Fruit fly (Drosophila melanogaster): Measurements from ENCODE around the gene Cyt-c-d.

The Cyt-c-d gene

dm6 chr2L:16679817-16680683, 35.6 kb upstream of the Cyt-c-d start, which contains the start of the genes grp and squ (continued):
- TF ChIP-seq CG11762 (GFP tag; optimal IDR thresholded peaks at IDR 0.05; ENCODE audit: insufficient read depth) (no peak), topi (GFP tag; optimal IDR thresholded peaks at IDR 0.05) (no peak), CG4318 (GFP tag; optimal IDR thresholded peaks at IDR 0.05) (no peak), Ets21C (GFP tag; optimal IDR thresholded peaks at IDR 0.05) (no peak), CG11294 (GFP tag; IDR thresholded peaks at IDR 0.05) (no peak), eg (GFP tag; IDR thresholded peaks at IDR 0.05) (no peak), CG8319 (GFP tag; optimal IDR thresholded peaks at IDR 0.05) (no peak), CG6792 (GFP tag; optimal IDR thresholded peaks at IDR 0.05) (no peak), CG7368 (GFP tag; optimal IDR thresholded peaks at IDR 0.05) (no peak), CG10631 (GFP tag; optimal IDR thresholded peaks at IDR 0.05) (no peak), CG6163 (GFP tag; IDR thresholded peaks at IDR 0.05) (no peak), CG15336 (GFP tag; IDR thresholded peaks at IDR 0.05) (no peak), fd85E (GFP tag; optimal IDR thresholded peaks at IDR 0.05) (no peak), ss (GFP tag; optimal IDR thresholded peaks at IDR 0.05) (peak; percentile 41 to 58), CG6854 (GFP tag; optimal IDR thresholded peaks at IDR 0.05) (peak; percentile 63), fkh (GFP tag; optimal IDR thresholded peaks at IDR 0.05) (peak; percentile 84), esn (GFP tag; optimal IDR thresholded peaks at IDR 0.05) (peak; percentile 32), fd59A (GFP tag; optimal IDR thresholded peaks at IDR 0.05) (no peak), net (GFP tag; optimal IDR thresholded peaks at IDR 0.05) (no peak), CG31627 (GFP tag; optimal IDR thresholded peaks at IDR 0.05) (no peak), Lpt (GFP tag; optimal IDR thresholded peaks at IDR 0.05) (no peak), Eip93F (GFP tag; optimal IDR thresholded peaks at IDR 0.05) (no peak), CG6276 (GFP tag; optimal IDR thresholded peaks at IDR 0.05) (no peak), Smox (GFP tag; optimal IDR thresholded peaks at IDR 0.05) (no peak), Hr39 (GFP tag; optimal IDR thresholded peaks at IDR 0.05) (no peak), CG3032 (tag; optimal IDR thresholded peaks at IDR 0.05) (no peak), svp (GFP tag) (no peak)

DNA sequence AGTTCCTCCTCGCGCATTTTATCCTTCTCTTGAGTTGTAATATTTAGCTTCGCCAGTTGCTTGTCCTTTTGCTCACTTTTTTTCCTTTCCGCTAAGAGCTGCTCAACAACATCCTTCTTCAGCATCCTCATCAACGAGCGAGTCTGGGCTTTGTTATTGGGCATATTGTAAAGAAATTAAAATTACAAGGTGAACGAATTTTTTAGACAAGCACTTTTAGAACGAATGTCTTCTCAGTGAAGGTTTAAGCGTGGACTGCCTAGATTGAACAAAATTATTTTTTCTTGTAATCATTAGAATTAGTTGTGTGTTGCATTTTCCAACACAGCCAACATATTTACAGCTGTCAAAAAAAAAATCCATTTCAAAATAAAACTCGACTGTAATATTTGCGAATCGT, 33.5 kb upstream of the Cyt-c-d start, which contains the start of gene CG33552:
Gene CG33552, plus strand, starts transcription at position 301 of the 400 bp plus-strand sequence.
- TF ChIP-seq CG6792 (GFP tag; optimal IDR thresholded peaks at IDR 0.05): no peak
- no peak for TF ChIP-seq CG31627 (GFP tag; optimal IDR thresholded peaks at IDR 0.05)
- no peak for TF ChIP-seq CG11294 (GFP tag; IDR thresholded peaks at IDR 0.05)
- no peak for TF ChIP-seq svp (GFP tag)
- no peak for TF ChIP-seq dac (GFP tag; optimal IDR thresholded peaks at IDR 0.05)
- TF ChIP-seq Sox15 (GFP tag; optimal IDR thresholded peaks at IDR 0.05): no peak
- no peak for TF ChIP-seq topi (GFP tag; optimal IDR thresholded peaks at IDR 0.05)
- no peak for TF ChIP-seq CG32006 (GFP tag; optimal IDR thresholded peaks at IDR 0.05)

DNA sequence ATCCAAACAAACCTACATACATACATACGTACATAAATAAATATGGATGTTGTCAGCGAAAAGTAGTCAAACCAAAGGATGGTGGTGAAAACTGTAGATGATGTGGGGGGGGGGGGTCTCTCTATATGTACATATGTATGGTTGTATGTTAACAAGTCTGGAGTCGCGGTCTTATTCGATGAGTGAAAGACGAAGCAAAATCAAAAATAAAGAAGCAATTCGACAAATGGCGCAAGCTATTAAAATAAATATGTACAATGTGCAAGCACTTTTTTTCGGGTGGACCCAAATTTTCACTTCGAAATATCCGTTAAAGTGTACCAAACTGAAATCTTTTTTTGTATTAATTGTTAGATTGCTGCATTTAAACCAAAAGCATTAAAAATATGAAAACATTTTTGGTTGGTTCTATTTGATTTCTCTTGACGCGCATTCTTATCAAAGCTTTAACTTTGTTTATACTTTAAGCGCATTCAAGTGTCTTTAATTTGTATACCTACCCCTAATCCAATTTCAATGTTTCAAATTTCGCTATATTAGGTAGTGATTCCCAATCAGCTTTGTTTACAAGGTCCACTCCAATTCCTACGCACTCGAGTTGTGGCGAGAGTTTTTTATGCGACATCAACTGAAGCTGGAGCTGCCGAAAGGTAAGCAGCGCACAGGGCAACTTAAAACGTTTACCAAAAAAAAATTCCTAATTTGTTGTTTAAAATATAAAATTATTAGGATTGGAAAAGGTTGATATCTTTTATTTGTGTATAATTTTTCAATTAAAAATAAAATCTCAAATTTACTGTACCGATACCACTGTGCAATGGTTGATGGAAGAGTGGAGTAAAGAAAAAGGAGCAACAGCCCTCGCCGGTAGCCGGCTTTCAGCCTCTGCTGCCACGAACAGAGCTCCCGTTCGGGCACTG, 31.5 kb upstream of the Cyt-c-d start, which contains the start of gene CG31807:
Gene CG31807, minus strand, starts transcription at position 51 of the 920 bp plus-strand sequence.
- TF ChIP-seq CG6792 (GFP tag; optimal IDR thresholded peaks at IDR 0.05) (peak; percentile 93), spab (GFP tag; optimal IDR thresholded peaks at IDR 0.05) (peak; percentile 94), CG8319 (GFP tag; optimal IDR thresholded peaks at IDR 0.05) (peak; percentile 87), dac (GFP tag; optimal IDR thresholded peaks at IDR 0.05) (peak; percentile 92), Hr38 (GFP tag; optimal IDR thresholded peaks at IDR 0.05) (peak; percentile 9), achi (GFP tag; optimal IDR thresholded peaks at IDR 0.05) (peak; percentile 96), CG16779 (tag; optimal IDR thresholded peaks at IDR 0.05) (peak; percentile 95), svp (GFP tag) (peak; percentile 94), Met (GFP tag; optimal IDR thresholded peaks at IDR 0.05) (peak; percentile 92), Smox (GFP tag; optimal IDR thresholded peaks at IDR 0.05) (peak; percentile 90), CG15336 (GFP tag; IDR thresholded peaks at IDR 0.05) (peak; percentile 97), CG34406 (GFP tag; optimal IDR thresholded peaks at IDR 0.05) (peak; percentile 96), CG3032 (tag; optimal IDR thresholded peaks at IDR 0.05) (peak; percentile 97), dsx (GFP tag; optimal IDR thresholded peaks at IDR 0.05; ENCODE audit: poor library complexity, severe bottlenecking) (peak; percentile 97), eg (GFP tag; IDR thresholded peaks at IDR 0.05) (peak; percentile 68), CG6854 (GFP tag; optimal IDR thresholded peaks at IDR 0.05) (peak; percentile 63), CG3919 (GFP tag; optimal IDR thresholded peaks at IDR 0.05) (peak; percentile 97), ss (GFP tag; optimal IDR thresholded peaks at IDR 0.05) (peak; percentile 96 to 97), vri (GFP tag; optimal IDR thresholded peaks at IDR 0.05) (peak; percentile 85), CG32006 (GFP tag; optimal IDR thresholded peaks at IDR 0.05) (peak; percentile 97), cyc (GFP tag; optimal IDR thresholded peaks at IDR 0.05) (peak; percentile 86), Ets96B (tag; optimal IDR thresholded peaks at IDR 0.05) (peak; percentile 95), CG11902 (GFP tag; optimal IDR thresholded peaks at IDR 0.05) (peak; percentile 79), CG6276 (GFP tag; optimal IDR thresholded peaks at IDR 0.05) (peak; percentile 95), CG11294 (GFP tag; IDR thresholded peaks at IDR 0.05) (peak; percentile 45)
